Worm (Caenorhabditis elegans) whole organism, L2 larva: Measurements from ENCODE around the gene age-1.

ENCODE experiments used
- F13H6.1 ChIP-seq: sonication (generic microtip); optimal IDR thresholded peaks from 2 replicates; lab custom pipeline; 2016; ENCODE audit warnings: missing genetic modification characterization, missing compliant biosample characterization
- aly-2 ChIP-seq: fragments of 150-350 bp; optimal IDR thresholded peaks from 2 replicates; lab custom pipeline; 2014; ENCODE audit warnings: missing biosample characterization, missing genetic modification characterization
- ama-1 ChIP-seq: fragments of 150-350 bp; optimal IDR thresholded peaks from 2 replicates; lab custom pipeline; 2018; ENCODE audit warnings: inconsistent platforms
- blmp-1 ChIP-seq: sonication (generic microtip); optimal IDR thresholded peaks from 2 replicates; lab custom pipeline; 2017; ENCODE audit warnings: missing genetic modification characterization, mild to moderate bottlenecking, missing compliant biosample characterization, antibody characterized with exemption, moderate library complexity; ENCODE audit not compliant: insufficient read depth
- elt-1 ChIP-seq: fragments of 150-350 bp; optimal IDR thresholded peaks from 2 replicates; lab custom pipeline; 2014; ENCODE audit warnings: missing biosample characterization, missing genetic modification characterization
- elt-3 ChIP-seq: sonication (generic microtip); optimal IDR thresholded peaks from 2 replicates; lab custom pipeline; 2017; ENCODE audit warnings: missing biosample characterization, missing genetic modification characterization
- mbf-1 ChIP-seq: sonication (generic microtip); optimal IDR thresholded peaks from 2 replicates; lab custom pipeline; 2017; ENCODE audit warnings: missing biosample characterization, missing genetic modification characterization
- mdl-1 ChIP-seq, 2 experiments: fragments of 150-350 bp in 1 of 2; sonication (generic microtip) in 1 of 2; optimal IDR thresholded peaks; 2 replicates each; lab custom pipeline; 2017; ENCODE audit warnings: missing biosample characterization in 2 of 2, missing genetic modification characterization in 2 of 2
- nhr-12 ChIP-seq: fragments of 150-350 bp; optimal IDR thresholded peaks from 2 replicates; lab custom pipeline; 2014; ENCODE audit warnings: missing biosample characterization, missing genetic modification characterization
- nhr-237 ChIP-seq: fragments of 150-350 bp; optimal IDR thresholded peaks from 2 replicates; lab custom pipeline; 2014; ENCODE audit warnings: missing biosample characterization, missing genetic modification characterization
- nhr-25 ChIP-seq: fragments of 150-350 bp; sonication (generic microtip); optimal IDR thresholded peaks from 3 replicates; lab custom pipeline; 2014; ENCODE audit warnings: missing biosample characterization, missing genetic modification characterization
- nhr-77 ChIP-seq: fragments of 150-350 bp; optimal IDR thresholded peaks from 2 replicates; lab custom pipeline; 2014; ENCODE audit warnings: missing biosample characterization, missing genetic modification characterization
- unc-62 ChIP-seq: fragments of 150-350 bp; optimal IDR thresholded peaks from 2 replicates; lab custom pipeline; 2014; ENCODE audit warnings: missing biosample characterization, missing genetic modification reagents, missing genetic modification characterization

ce11 chrII:11497365-11497764, 29.5 kb downstream of the age-1 start, which contains the start of gene B0334.5:
- no peak for TF ChIP-seq elt-1
- no peak for TF ChIP-seq mbf-1 (tag; lab: Kevin White, UChicago)
- no peak for TF ChIP-seq nhr-237 (tag; lab: Kevin White, UChicago)
- TF ChIP-seq aly-2 (tag; lab: Kevin White, UChicago): no peak
- TF ChIP-seq F13H6.1 (tag; lab: Kevin White, UChicago): no peak
- TF ChIP-seq ama-1: no peak
- no peak for TF ChIP-seq elt-3 (tag; lab: Kevin White, UChicago)
- no peak for TF ChIP-seq blmp-1 (tag; lab: Kevin White, UChicago)
- TF ChIP-seq unc-62 (GFP tag; lab: Kevin White, UChicago): no peak
- TF ChIP-seq nhr-77 (tag; lab: Kevin White, UChicago): no peak
- no peak for TF ChIP-seq mdl-1 (tag; optimal IDR thresholded peaks at IDR 0.05; lab: Kevin White, UChicago)
- TF ChIP-seq nhr-12: no peak
- no peak for TF ChIP-seq nhr-25
